Worm (Caenorhabditis elegans) whole organism, young adult: Measurements from ENCODE around the gene hira-1.

ENCODE experiments used
- B0019.2 ChIP-seq: fragments of 200-800 bp; sonication (Bioruptor generic); conservative IDR thresholded peaks from 2 replicates; pipeline ENCODE4 v1.3.6; 2022; ENCODE audit warnings: missing genetic modification reagents, missing genetic modification characterization, missing compliant biosample characterization
- B0035.1 ChIP-seq: sonication (generic microtip); optimal IDR thresholded peaks from 2 replicates; lab custom pipeline; 2016; ENCODE audit warnings: missing genetic modification characterization, mild to moderate bottlenecking, missing compliant biosample characterization, missing genotype, missing genetic modification reagents
- B0336.3 ChIP-seq: fragments of 200-800 bp; sonication (Bioruptor generic); IDR thresholded peaks from 2 replicates; pipeline ENCODE4 v1.3.6; 2022; ENCODE audit warnings: missing genetic modification characterization, missing compliant biosample characterization
- D2030.7 ChIP-seq: fragments of 200-800 bp; sonication (Bioruptor generic); IDR thresholded peaks from 2 replicates; pipeline ENCODE4 v1.3.6; 2022; ENCODE audit warnings: missing genetic modification reagents, missing genetic modification characterization, missing compliant biosample characterization
- F37B4.10 ChIP-seq: fragments of 200-800 bp; sonication (Bioruptor generic); IDR thresholded peaks from 2 replicates; pipeline ENCODE4 v1.3.6; 2022; ENCODE audit warnings: missing genetic modification characterization, missing compliant biosample characterization
- F57A8.1 ChIP-seq: fragments of 200-800 bp; sonication (Bioruptor generic); optimal IDR thresholded peaks from 2 replicates; lab custom pipeline; 2018; ENCODE audit warnings: mild to moderate bottlenecking, missing genetic modification characterization, moderate library complexity, missing compliant biosample characterization
- K12H6.12 ChIP-seq: fragments of 200-800 bp; sonication (Bioruptor generic); optimal IDR thresholded peaks from 2 replicates; lab custom pipeline; 2018; ENCODE audit warnings: mild to moderate bottlenecking, missing genetic modification characterization, missing compliant biosample characterization
- T07F8.4 ChIP-seq: sonication (generic microtip); optimal IDR thresholded peaks from 2 replicates; lab custom pipeline; 2016; ENCODE audit warnings: mild to moderate bottlenecking, missing genetic modification characterization, moderate library complexity, missing compliant biosample characterization
- Y53G8AR.9 ChIP-seq: fragments of 200-800 bp; sonication (Bioruptor generic); conservative IDR thresholded peaks from 2 replicates; pipeline ENCODE4 v1.3.6; 2022; ENCODE audit warnings: missing genetic modification reagents, missing genetic modification characterization, missing compliant biosample characterization
- Y56A3A.18 ChIP-seq: fragments of 200-800 bp; sonication (Bioruptor generic); IDR thresholded peaks from 2 replicates; pipeline ENCODE4 v1.3.6; 2022; ENCODE audit warnings: missing genetic modification reagents, missing genetic modification characterization, missing compliant biosample characterization
- Y95B8A.8 ChIP-seq: fragments of 200-800 bp; sonication (Bioruptor generic); IDR thresholded peaks from 2 replicates; pipeline ENCODE4 v1.3.6; 2022; ENCODE audit warnings: missing genetic modification reagents, missing genetic modification characterization, missing compliant biosample characterization
- ZK185.1 ChIP-seq: sonication (generic microtip); optimal IDR thresholded peaks from 2 replicates; lab custom pipeline; 2016; ENCODE audit warnings: mild to moderate bottlenecking, missing genetic modification characterization, missing compliant biosample characterization; ENCODE audit not compliant: poor library complexity, severe bottlenecking
- atf-7 ChIP-seq: sonication (generic microtip); optimal IDR thresholded peaks from 2 replicates; lab custom pipeline; 2017; ENCODE audit warnings: mild to moderate bottlenecking, missing genetic modification characterization, missing compliant biosample characterization
- ceh-100 ChIP-seq: fragments of 200-800 bp; sonication (Bioruptor generic); IDR thresholded peaks from 2 replicates; pipeline ENCODE4 v1.3.6; 2022; ENCODE audit warnings: missing genetic modification reagents, missing genetic modification characterization, missing compliant biosample characterization
- ceh-58 ChIP-seq: fragments of 200-800 bp; sonication (Bioruptor generic); IDR thresholded peaks from 2 replicates; pipeline ENCODE4 v1.3.6; 2022; ENCODE audit warnings: missing genetic modification characterization, missing compliant biosample characterization
- chd-7 ChIP-seq: sonication (generic microtip); optimal IDR thresholded peaks from 2 replicates; lab custom pipeline; 2016; ENCODE audit warnings: mild to moderate bottlenecking, missing genetic modification characterization, moderate library complexity, missing compliant biosample characterization
- dox-1 ChIP-seq: fragments of 200-800 bp; sonication (Bioruptor generic); IDR thresholded peaks from 2 replicates; pipeline ENCODE4 v1.3.6; 2022; ENCODE audit warnings: missing genetic modification reagents, missing genetic modification characterization, missing compliant biosample characterization
- hmg-1.2 ChIP-seq: fragments of 200-800 bp; sonication (Bioruptor generic); IDR thresholded peaks from 2 replicates; pipeline ENCODE4 v1.3.6; 2022; ENCODE audit warnings: missing genetic modification reagents, missing genetic modification characterization, missing compliant biosample characterization
- hmg-20 ChIP-seq: fragments of 200-800 bp; sonication (Bioruptor generic); IDR thresholded peaks from 2 replicates; pipeline ENCODE4 v1.3.6; 2022; ENCODE audit warnings: missing genetic modification reagents, missing genetic modification characterization, missing compliant biosample characterization
- hsf-1 ChIP-seq: fragments of 200-800 bp; sonication (Bioruptor generic); IDR thresholded peaks from 2 replicates; pipeline ENCODE4 v1.3.6; 2022; ENCODE audit warnings: missing genetic modification reagents, missing genetic modification characterization, missing compliant biosample characterization
- let-526 ChIP-seq: fragments of 200-800 bp; sonication (Bioruptor generic); IDR thresholded peaks from 2 replicates; pipeline ENCODE4 v1.3.6; 2022; ENCODE audit warnings: missing genetic modification reagents, missing genetic modification characterization, missing compliant biosample characterization
- let-607 ChIP-seq, 2 experiments: fragments of 200-800 bp in 1 of 2; sonication (Bioruptor generic) in 1 of 2; sonication (generic microtip) in 1 of 2; optimal IDR thresholded peaks; 2 replicates each; lab custom pipeline; 2016 to 2018; ENCODE audit warnings: mild to moderate bottlenecking in 2 of 2, missing compliant biosample characterization in 2 of 2, missing genetic modification characterization in 2 of 2, moderate library complexity in 2 of 2, missing genotype in 1 of 2
- lin-26 ChIP-seq: fragments of 200-800 bp; sonication (Bioruptor generic); IDR thresholded peaks from 2 replicates; pipeline ENCODE4 v1.3.6; 2022; ENCODE audit warnings: missing genetic modification reagents, missing genetic modification characterization, missing compliant biosample characterization
- lir-1 ChIP-seq: fragments of 200-800 bp; sonication (Bioruptor generic); conservative IDR thresholded peaks from 2 replicates; pipeline ENCODE4 v1.3.6; 2022; ENCODE audit warnings: missing genetic modification reagents, missing genetic modification characterization, missing compliant biosample characterization
- lsl-1 ChIP-seq: fragments of 200-800 bp; sonication (Bioruptor generic); optimal IDR thresholded peaks from 2 replicates; lab custom pipeline; 2018; ENCODE audit warnings: mild to moderate bottlenecking, missing genetic modification characterization, moderate library complexity, missing compliant biosample characterization
- lsy-27 ChIP-seq: sonication (generic microtip); optimal IDR thresholded peaks from 2 replicates; lab custom pipeline; 2017; ENCODE audit warnings: missing genetic modification characterization, mild to moderate bottlenecking, missing compliant biosample characterization, antibody characterized with exemption, missing genotype, borderline replicate concordance; ENCODE audit not compliant: insufficient read depth
- madf-3 ChIP-seq: fragments of 200-800 bp; sonication (Bioruptor generic); IDR thresholded peaks from 2 replicates; pipeline ENCODE4 v1.3.6; 2022; ENCODE audit warnings: missing genetic modification reagents, missing genetic modification characterization, missing compliant biosample characterization
- mxl-1 ChIP-seq: sonication (generic microtip); optimal IDR thresholded peaks from 2 replicates; lab custom pipeline; 2016; ENCODE audit warnings: missing genetic modification characterization, missing compliant biosample characterization
- nfya-2 ChIP-seq: fragments of 200-800 bp; sonication (Bioruptor generic); IDR thresholded peaks from 2 replicates; pipeline ENCODE4 v1.3.6; 2022; ENCODE audit warnings: missing genetic modification reagents, missing genetic modification characterization, missing compliant biosample characterization
- nhr-120 ChIP-seq: fragments of 200-800 bp; sonication (Bioruptor generic); IDR thresholded peaks from 2 replicates; pipeline ENCODE4 v1.3.6; 2022; ENCODE audit warnings: missing genetic modification characterization, missing compliant biosample characterization
- nhr-179 ChIP-seq: sonication (generic microtip); optimal IDR thresholded peaks from 2 replicates; lab custom pipeline; 2016; ENCODE audit warnings: mild to moderate bottlenecking, missing genetic modification characterization, missing compliant biosample characterization
- nhr-90 ChIP-seq: sonication (generic microtip); optimal IDR thresholded peaks from 2 replicates; lab custom pipeline; 2016; ENCODE audit warnings: missing genotype, mild to moderate bottlenecking, missing genetic modification characterization, missing compliant biosample characterization
- pbrm-1 ChIP-seq: fragments of 200-800 bp; sonication (Bioruptor generic); IDR thresholded peaks from 2 replicates; pipeline ENCODE4 v1.3.6; 2022; ENCODE audit warnings: missing genetic modification reagents, missing genetic modification characterization, missing compliant biosample characterization
- repo-1 ChIP-seq: sonication (generic microtip); optimal IDR thresholded peaks from 2 replicates; lab custom pipeline; 2017; ENCODE audit warnings: mild to moderate bottlenecking, missing genetic modification characterization, missing compliant biosample characterization
- sdz-38 ChIP-seq: sonication (generic microtip); optimal IDR thresholded peaks from 2 replicates; lab custom pipeline; 2016; ENCODE audit warnings: missing genotype, missing genetic modification characterization, missing compliant biosample characterization
- snpc-4 ChIP-seq, 5 experiments: fragments of 150-350 bp in 1 of 5; sonication (generic microtip) in 4 of 5; optimal IDR thresholded peaks; 2 replicates each; lab custom pipeline; 2014 to 2018; ENCODE audit warnings: missing genetic modification characterization in 5 of 5, missing biosample characterization in 3 of 5, antibody characterized with exemption in 2 of 5, mild to moderate bottlenecking in 2 of 5, missing compliant biosample characterization in 2 of 5, missing genotype in 2 of 5, moderate library complexity in 2 of 5, missing genetic modification reagents in 1 of 5
- somi-1 ChIP-seq: fragments of 200-800 bp; sonication (Bioruptor generic); optimal IDR thresholded peaks from 2 replicates; lab custom pipeline; 2018; ENCODE audit warnings: mild to moderate bottlenecking, missing genetic modification characterization, missing compliant biosample characterization
- unc-130 ChIP-seq: sonication (generic microtip); optimal IDR thresholded peaks from 2 replicates; lab custom pipeline; 2016; ENCODE audit warnings: missing genetic modification reagents, missing genetic modification characterization, missing compliant biosample characterization
- zfh-2 ChIP-seq: fragments of 200-800 bp; sonication (Bioruptor generic); conservative IDR thresholded peaks from 2 replicates; pipeline ENCODE4 v1.3.6; 2022; ENCODE audit warnings: missing genetic modification reagents, missing genetic modification characterization, missing compliant biosample characterization
- zim-3 ChIP-seq: sonication (generic microtip); optimal IDR thresholded peaks from 2 replicates; lab custom pipeline; 2017; ENCODE audit warnings: mild to moderate bottlenecking, missing genetic modification characterization, moderate library complexity, missing compliant biosample characterization
- ztf-18 ChIP-seq: sonication (generic microtip); optimal IDR thresholded peaks from 2 replicates; lab custom pipeline; 2016; ENCODE audit warnings: missing genotype, mild to moderate bottlenecking, missing genetic modification characterization, missing compliant biosample characterization
- ztf-22 ChIP-seq: fragments of 200-800 bp; sonication (Bioruptor generic); optimal IDR thresholded peaks from 2 replicates; lab custom pipeline; 2018; ENCODE audit warnings: mild to moderate bottlenecking, missing genetic modification characterization, moderate library complexity, missing compliant biosample characterization
- ztf-28 ChIP-seq: fragments of 200-800 bp; sonication (Bioruptor generic); IDR thresholded peaks from 2 replicates; pipeline ENCODE4 v1.3.6; 2022; ENCODE audit warnings: missing genetic modification reagents, missing genetic modification characterization, missing compliant biosample characterization
- ztf-6 ChIP-seq: fragments of 200-800 bp; sonication (Bioruptor generic); IDR thresholded peaks from 2 replicates; pipeline ENCODE4 v1.3.6; 2022; ENCODE audit warnings: missing genetic modification reagents, missing genetic modification characterization, missing compliant biosample characterization

hira-1 gene

ce11 chrIII:5229511-5230250, 38.8 kb downstream of the hira-1 start:
- TF ChIP-seq Y53G8AR.9 (GFP tag; lab: Robert Waterston, UW) (peak; percentile 34; the same call in 1 of the 2 replicates), T07F8.4 (no peak), ztf-22 (GFP tag; lab: Kevin White, UChicago) (no peak), lin-26 (GFP tag; lab: Robert Waterston, UW) (no peak), zim-3 (no peak), nhr-120 (GFP tag; lab: Robert Waterston, UW) (no peak), ZK185.1 (tag; lab: Kevin White, UChicago) (peak; percentile 4), madf-3 (0 out of 2 replicates have a peak, but pooled peaks have one; percentile 28), ceh-58 (GFP tag; lab: Robert Waterston, UW) (0 out of 2 replicates have a peak, but pooled peaks have one; percentile 60), somi-1 (no peak), F37B4.10 (GFP tag; lab: Robert Waterston, UW) (0 out of 2 replicates have a peak, but pooled peaks have one; percentile 27), mxl-1 (tag; lab: Kevin White, UChicago) (no peak), let-526 (GFP tag; lab: Robert Waterston, UW) (no peak), hmg-1.2 (GFP tag; lab: Robert Waterston, UW) (no peak), ztf-6 (GFP tag; lab: Robert Waterston, UW) (no peak)

DNA sequence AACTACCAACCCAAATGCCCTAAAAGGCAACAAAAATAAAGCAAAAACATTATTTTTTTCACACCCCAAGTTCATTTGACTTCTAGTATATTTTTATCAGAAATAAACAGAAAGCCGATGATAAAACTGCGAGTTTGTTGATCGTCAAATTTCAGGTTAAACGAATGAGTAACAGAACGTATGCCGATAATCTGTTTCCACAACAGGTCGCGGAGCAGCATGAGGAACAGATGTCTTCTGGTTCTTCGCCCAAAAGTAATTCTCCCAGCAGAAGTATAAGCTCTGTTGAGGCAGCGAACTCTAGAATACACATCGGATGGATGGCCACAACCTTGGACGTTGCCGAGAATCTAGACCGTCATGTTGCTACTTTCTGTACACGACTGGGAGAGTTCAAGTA, 39.5 kb downstream of the hira-1 start, which contains the start of gene prmt-5:
Gene prmt-5 (plus strand): TSS at position 141 of the 400 bp plus-strand sequence.
- TF ChIP-seq lir-1 (GFP tag; lab: Robert Waterston, UW) (no peak), F57A8.1 (GFP tag; lab: Kevin White, UChicago) (peak; percentile 36), K12H6.12 (tag; lab: Kevin White, UChicago) (peak; percentile 10), atf-7 (tag; lab: Kevin White, UChicago) (peak; percentile 79), Y95B8A.8 (GFP tag; lab: Robert Waterston, UW) (peak; percentile 79; the same call in 1 of the 2 replicates), ztf-22 (GFP tag; lab: Kevin White, UChicago) (no peak), ztf-28 (GFP tag; lab: Robert Waterston, UW) (no peak), nhr-179 (tag; lab: Kevin White, UChicago) (no peak), sdz-38 (tag; lab: Kevin White, UChicago) (no peak), T07F8.4 (no peak), snpc-4 (GFP tag; optimal IDR thresholded peaks at IDR 0.05; lab: Kevin White, UChicago) (no peak), snpc-4 (tag; optimal IDR thresholded peaks at IDR 0.05; lab: Kevin White, UChicago) (peak in 2 of 4 experiments; percentile 28 to 48), Y56A3A.18 (GFP tag; lab: Robert Waterston, UW) (peak; percentile 85), B0019.2 (no peak), ceh-100 (peak; percentile 56), mxl-1 (tag; lab: Kevin White, UChicago) (no peak), hmg-20 (GFP tag; lab: Robert Waterston, UW) (peak; percentile 70), pbrm-1 (GFP tag; lab: Robert Waterston, UW) (peak; percentile 68; the same call in 1 of the 2 replicates), lsy-27 (no peak), B0336.3 (GFP tag; lab: Robert Waterston, UW) (peak; percentile 96), B0035.1 (tag; lab: Kevin White, UChicago) (peak; percentile 76), nfya-2 (GFP tag; lab: Robert Waterston, UW) (peak; percentile 37; the same call in 1 of the 2 replicates), nhr-90 (tag; lab: Kevin White, UChicago) (no peak), dox-1 (GFP tag; lab: Robert Waterston, UW) (peak; percentile 59), ztf-18 (tag; lab: Kevin White, UChicago) (peak; percentile 40), D2030.7 (GFP tag; lab: Robert Waterston, UW) (peak; percentile 47), lsl-1 (GFP tag; lab: Kevin White, UChicago) (peak; percentile 44), let-607 (tag; optimal IDR thresholded peaks at IDR 0.05; lab: Kevin White, UChicago) (peak; percentile 46 to 51), chd-7 (peak; percentile 93), unc-130 (GFP tag; lab: Kevin White, UChicago) (peak; percentile 67), lin-26 (GFP tag; lab: Robert Waterston, UW) (0 out of 2 replicates have a peak, but pooled peaks have one; percentile 53), hsf-1 (GFP tag; lab: Robert Waterston, UW) (peak; percentile 66; the same call in 1 of the 2 replicates), ZK185.1 (tag; lab: Kevin White, UChicago) (peak; percentile 42), zfh-2 (GFP tag; lab: Robert Waterston, UW) (no peak), repo-1 (peak; percentile 95)
